Worm (Caenorhabditis elegans) whole organism, L3 larva: ENCODE measurements around the gene nyn-1.

Experiments used
- ceh-82 ChIP-seq: fragments of 150-350 bp; optimal IDR thresholded peaks from 2 replicates; lab custom pipeline; 2014; ENCODE audit warnings: missing biosample characterization, missing genetic modification characterization
- elt-3 ChIP-seq, 3 experiments: fragments of 150-350 bp in 1 of 3; sonication (generic microtip) in 2 of 3; optimal IDR thresholded peaks; 2 replicates in 2 of 3; 4 replicates in 1 of 3; lab custom pipeline; 2014 to 2017; ENCODE audit warnings: missing biosample characterization in 3 of 3, missing genetic modification characterization in 3 of 3
- hmg-11 ChIP-seq: sonication (generic microtip); optimal IDR thresholded peaks from 2 replicates; lab custom pipeline; 2016; ENCODE audit warnings: missing genetic modification characterization, missing compliant biosample characterization
- lin-39 ChIP-seq: fragments of 150-350 bp; optimal IDR thresholded peaks from 2 replicates; lab custom pipeline; 2018; ENCODE audit warnings: missing biosample characterization, missing genetic modification reagents, missing genetic modification characterization
- nhr-77 ChIP-seq: fragments of 150-350 bp; optimal IDR thresholded peaks from 2 replicates; lab custom pipeline; 2014; ENCODE audit warnings: missing biosample characterization, missing genetic modification characterization
- zag-1 ChIP-seq: fragments of 150-350 bp; optimal IDR thresholded peaks from 2 replicates; lab custom pipeline; 2014; ENCODE audit warnings: missing biosample characterization, missing genetic modification characterization
- ztf-4 ChIP-seq: fragments of 150-350 bp; optimal IDR thresholded peaks from 2 replicates; lab custom pipeline; 2014; ENCODE audit warnings: missing biosample characterization, missing genetic modification characterization

DNA sequence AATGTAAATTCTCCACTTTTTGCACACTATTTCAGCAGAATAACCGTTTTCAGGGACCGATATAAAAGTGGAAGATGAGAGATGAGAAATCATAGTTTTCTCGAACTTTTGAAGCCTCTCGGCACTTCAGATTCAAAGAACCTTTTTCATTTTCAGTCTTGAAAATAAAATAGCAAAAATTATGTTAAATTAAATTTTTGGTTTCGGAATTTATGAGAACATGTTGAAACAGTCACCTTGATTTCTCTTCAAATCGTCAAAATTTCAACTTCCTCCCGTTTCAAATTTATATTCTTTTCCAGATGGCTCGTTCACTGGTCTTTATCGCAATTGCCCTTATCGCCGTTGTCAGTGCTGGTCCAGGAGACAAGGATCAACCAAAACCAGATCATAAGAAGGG lies 8.2 kb downstream of the nyn-1 start, which contains the start of gene srlf-26:
- TF ChIP-seq zag-1 (tag; lab: Kevin White, UChicago) (no peak), ztf-4 (tag; lab: Kevin White, UChicago) (no peak), nhr-77 (tag; lab: Kevin White, UChicago) (no peak), hmg-11 (no peak), ceh-82 (tag; lab: Kevin White, UChicago) (no peak), elt-3 (tag; optimal IDR thresholded peaks at IDR 0.05; lab: Kevin White, UChicago) (no peak), lin-39 (no peak)
